Fruit fly (Drosophila melanogaster): ENCODE results near the gene tx.

- no peak for TF ChIP-seq CTCF (optimal IDR thresholded peaks at IDR 0.05)
- no peak for TF ChIP-seq CG8478 (optimal IDR thresholded peaks at IDR 0.05)
Measured at dm6 chr3R:26480362-26480761, 39.8 kb downstream of the tx start.
